Worm (Caenorhabditis elegans) whole organism, early embryonic: ENCODE measurements around the gene Y54G11A.2.

Experiments
- aly-1 ChIP-seq: sonication (generic microtip); optimal IDR thresholded peaks from 2 replicates; lab custom pipeline; 2016; ENCODE audit warnings: missing genetic modification characterization, missing compliant biosample characterization
- ama-1 ChIP-seq: fragments of 150-350 bp; optimal IDR thresholded peaks from 2 replicates; lab custom pipeline; 2014
- ceh-36 ChIP-seq: sonication (generic microtip); optimal IDR thresholded peaks from 2 replicates; lab custom pipeline; 2016; ENCODE audit warnings: missing genetic modification characterization, inconsistent platforms, missing compliant biosample characterization
- ets-7 ChIP-seq: sonication (generic microtip); optimal IDR thresholded peaks from 2 replicates; lab custom pipeline; 2016; ENCODE audit warnings: missing genotype, missing genetic modification characterization, missing compliant biosample characterization
- pes-1 ChIP-seq: fragments of 200-800 bp; sonication (Bioruptor generic); IDR thresholded peaks from 2 replicates; pipeline ENCODE4 v1.3.6; 2022; ENCODE audit warnings: missing genetic modification reagents, missing genetic modification characterization, missing compliant biosample characterization

DNA sequence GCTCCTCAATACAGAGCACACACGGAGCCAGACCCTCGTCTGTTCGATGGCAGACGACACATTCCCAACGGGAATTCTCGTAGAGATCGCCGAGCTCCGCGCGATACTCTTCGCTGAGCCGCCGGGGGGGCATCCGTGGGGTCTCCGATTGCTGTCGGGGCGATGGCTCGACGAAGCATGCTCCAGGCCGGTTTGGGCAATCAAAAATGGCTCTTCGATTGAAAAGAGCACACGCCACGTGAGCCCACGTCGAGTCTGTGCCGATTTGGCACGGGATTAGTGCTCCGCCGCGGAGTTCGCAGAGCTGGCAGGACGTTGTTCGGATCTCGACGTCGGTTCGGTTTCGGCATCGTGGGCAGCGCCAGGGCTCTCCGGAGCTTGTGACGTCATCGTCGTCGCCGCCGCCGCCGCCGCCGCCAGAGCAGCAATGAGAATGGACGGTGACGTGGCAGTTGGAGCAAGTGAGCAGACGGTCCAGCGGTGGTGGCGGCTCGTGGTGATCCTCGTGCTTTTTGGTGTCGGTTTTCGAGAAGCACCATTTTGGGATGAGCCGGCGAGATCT, 14.8 kb upstream of the Y54G11A.2 start:
- no peak for TF ChIP-seq ama-1 (lab: Kevin White, UChicago)
- no peak for TF ChIP-seq pes-1 (GFP tag; lab: Robert Waterston, UW)
- no peak for TF ChIP-seq aly-1
- no peak for TF ChIP-seq ets-7
- no peak for TF ChIP-seq ceh-36 (tag; lab: Kevin White, UChicago)
